Fruit fly (Drosophila melanogaster) whole organism, prepupa: Measurements from ENCODE around the gene CG14971.
A peak's percentile ranks its signal among the peaks of the same experiment; 100 is the strongest.

ENCODE experiments used
- CG10631 ChIP-seq: fragments of 200-800 bp; sonication (Bioruptor generic); optimal IDR thresholded peaks from 2 replicates; lab custom pipeline; 2016; ENCODE audit warnings: missing biosample characterization, missing genetic modification characterization
- CG10669 ChIP-seq: fragments of 200-800 bp; sonication (Bioruptor generic); optimal IDR thresholded peaks from 3 replicates; lab custom pipeline; 2018; ENCODE audit warnings: missing biosample characterization, mild to moderate bottlenecking, missing genetic modification characterization, moderate library complexity
- CG11294 ChIP-seq: fragments of 200-800 bp; sonication (Bioruptor generic); IDR thresholded peaks from 2 replicates; pipeline ENCODE4 v1.3.6; 2022; ENCODE audit warnings: missing biosample characterization, missing genetic modification characterization
- CG11762 ChIP-seq: fragments of 200-800 bp; sonication (Bioruptor generic); optimal IDR thresholded peaks from 3 replicates; lab custom pipeline; 2016; ENCODE audit warnings: missing biosample characterization, missing genetic modification characterization; ENCODE audit not compliant: insufficient read depth
- CG11902 ChIP-seq: fragments of 200-800 bp; sonication (Bioruptor generic); optimal IDR thresholded peaks from 3 replicates; lab custom pipeline; 2016; ENCODE audit warnings: missing biosample characterization, missing genetic modification characterization
- CG15336 ChIP-seq: fragments of 200-800 bp; sonication (Bioruptor generic); IDR thresholded peaks from 2 replicates; pipeline ENCODE4 v1.3.6; 2022; ENCODE audit warnings: missing biosample characterization, missing genetic modification characterization
- CG1621 ChIP-seq: fragments of 200-800 bp; sonication (Bioruptor generic); optimal IDR thresholded peaks from 3 replicates; lab custom pipeline; 2018; ENCODE audit warnings: missing biosample characterization, mild to moderate bottlenecking, missing genetic modification characterization
- CG16779 ChIP-seq: fragments of 200-800 bp; sonication (Bioruptor generic); optimal IDR thresholded peaks from 3 replicates; lab custom pipeline; 2017; ENCODE audit warnings: missing biosample characterization, mild to moderate bottlenecking, missing genetic modification characterization
- CG3032 ChIP-seq: fragments of 200-800 bp; optimal IDR thresholded peaks from 2 replicates; lab custom pipeline; 2019; ENCODE audit warnings: missing biosample characterization, mild to moderate bottlenecking, missing genetic modification characterization, moderate library complexity
- CG31627 ChIP-seq: fragments of 200-800 bp; sonication (Bioruptor generic); optimal IDR thresholded peaks from 3 replicates; lab custom pipeline; 2016; ENCODE audit warnings: missing biosample characterization, missing genetic modification characterization
- CG32006 ChIP-seq: fragments of 200-800 bp; sonication (Bioruptor generic); optimal IDR thresholded peaks from 3 replicates; lab custom pipeline; 2017; ENCODE audit warnings: missing biosample characterization, mild to moderate bottlenecking, missing genetic modification characterization
- CG3919 ChIP-seq: fragments of 200-800 bp; sonication (Bioruptor generic); optimal IDR thresholded peaks from 3 replicates; lab custom pipeline; 2016; ENCODE audit warnings: missing biosample characterization, missing genetic modification characterization
- CG4318 ChIP-seq: fragments of 200-800 bp; sonication (Bioruptor generic); optimal IDR thresholded peaks from 3 replicates; lab custom pipeline; 2017; ENCODE audit warnings: missing biosample characterization, mild to moderate bottlenecking, missing genetic modification characterization
- CG6276 ChIP-seq: fragments of 200-800 bp; sonication (Bioruptor generic); optimal IDR thresholded peaks from 2 replicates; lab custom pipeline; 2017; ENCODE audit warnings: missing biosample characterization, mild to moderate bottlenecking, missing genetic modification characterization
- CG6854 ChIP-seq: fragments of 200-800 bp; sonication (Bioruptor generic); optimal IDR thresholded peaks from 2 replicates; lab custom pipeline; 2017; ENCODE audit warnings: missing biosample characterization, mild to moderate bottlenecking, missing genetic modification characterization
- CG8119 ChIP-seq: fragments of 200-800 bp; sonication (Bioruptor generic); IDR thresholded peaks from 3 replicates; pipeline ENCODE4 v1.3.6; 2022; ENCODE audit warnings: missing biosample characterization, missing genetic modification characterization
- CG8319 ChIP-seq: fragments of 200-800 bp; sonication (Bioruptor generic); optimal IDR thresholded peaks from 3 replicates; lab custom pipeline; 2016; ENCODE audit warnings: missing biosample characterization, missing genetic modification characterization
- CG8632 ChIP-seq: fragments of 200-800 bp; sonication (Bioruptor generic); optimal IDR thresholded peaks from 3 replicates; lab custom pipeline; 2016; ENCODE audit warnings: missing biosample characterization, missing genetic modification characterization
- CG9139 ChIP-seq: fragments of 200-800 bp; sonication (Bioruptor generic); optimal IDR thresholded peaks from 3 replicates; lab custom pipeline; 2017; ENCODE audit warnings: missing biosample characterization, mild to moderate bottlenecking, missing genetic modification characterization
- Eip78C ChIP-seq: fragments of 200-800 bp; sonication (Bioruptor generic); peaks from one replicate; lab custom pipeline; 2016; ENCODE audit warnings: missing biosample characterization, missing genetic modification characterization
- Eip93F ChIP-seq: fragments of 200-800 bp; sonication (Bioruptor generic); optimal IDR thresholded peaks from 2 replicates; lab custom pipeline; 2016; ENCODE audit warnings: missing biosample characterization, mild to moderate bottlenecking, missing genetic modification characterization
- Ets96B ChIP-seq: fragments of 200-800 bp; optimal IDR thresholded peaks from 2 replicates; lab custom pipeline; 2019; ENCODE audit warnings: missing biosample characterization, mild to moderate bottlenecking, missing genetic modification characterization, moderate library complexity
- Gug ChIP-seq: fragments of 200-800 bp; sonication (Bioruptor generic); IDR thresholded peaks from 2 replicates; pipeline ENCODE4 v1.3.6; 2022; ENCODE audit warnings: missing biosample characterization, missing genetic modification characterization
- Hr39 ChIP-seq: fragments of 200-800 bp; sonication (Bioruptor generic); optimal IDR thresholded peaks from 2 replicates; lab custom pipeline; 2016; ENCODE audit warnings: missing biosample characterization, missing genetic modification characterization
- Hr4 ChIP-seq: fragments of 200-800 bp; sonication (Bioruptor generic); optimal IDR thresholded peaks from 3 replicates; lab custom pipeline; 2016; ENCODE audit warnings: missing biosample characterization, missing genetic modification characterization
- OdsH ChIP-seq: fragments of 200-800 bp; sonication (Bioruptor generic); optimal IDR thresholded peaks from 3 replicates; lab custom pipeline; 2016; ENCODE audit warnings: missing biosample characterization, missing genetic modification characterization
- Sox102F ChIP-seq: fragments of 200-800 bp; sonication (Bioruptor generic); optimal IDR thresholded peaks from 2 replicates; lab custom pipeline; 2016; ENCODE audit warnings: missing biosample characterization, mild to moderate bottlenecking, missing genetic modification characterization
- achi ChIP-seq: fragments of 200-800 bp; sonication (Bioruptor generic); optimal IDR thresholded peaks from 3 replicates; lab custom pipeline; 2016; ENCODE audit warnings: missing biosample characterization, missing genetic modification characterization
- cyc ChIP-seq: fragments of 200-800 bp; sonication (Bioruptor generic); optimal IDR thresholded peaks from 3 replicates; lab custom pipeline; 2016; ENCODE audit warnings: missing biosample characterization, missing genetic modification characterization
- dac ChIP-seq: fragments of 200-800 bp; sonication (Bioruptor generic); optimal IDR thresholded peaks from 2 replicates; lab custom pipeline; 2017; ENCODE audit warnings: missing biosample characterization, mild to moderate bottlenecking, missing genetic modification characterization
- esn ChIP-seq: fragments of 200-800 bp; sonication (Bioruptor generic); optimal IDR thresholded peaks from 2 replicates; lab custom pipeline; 2016; ENCODE audit warnings: missing biosample characterization, mild to moderate bottlenecking, missing genetic modification characterization, moderate library complexity
- fd85E ChIP-seq: fragments of 200-800 bp; sonication (Bioruptor generic); optimal IDR thresholded peaks from 3 replicates; lab custom pipeline; 2016; ENCODE audit warnings: missing biosample characterization, missing genetic modification characterization
- fkh ChIP-seq: fragments of 200-800 bp; sonication (Bioruptor generic); optimal IDR thresholded peaks from 3 replicates; lab custom pipeline; 2017; ENCODE audit warnings: missing biosample characterization, mild to moderate bottlenecking, missing genetic modification characterization, moderate library complexity
- lz ChIP-seq: fragments of 200-800 bp; sonication (Bioruptor generic); optimal IDR thresholded peaks from 3 replicates; lab custom pipeline; 2016; ENCODE audit warnings: missing biosample characterization, missing genetic modification characterization
- net ChIP-seq: fragments of 200-800 bp; sonication (Bioruptor generic); optimal IDR thresholded peaks from 3 replicates; lab custom pipeline; 2016; ENCODE audit warnings: missing biosample characterization, missing genetic modification characterization
- pdm3 ChIP-seq: fragments of 200-800 bp; sonication (Bioruptor generic); optimal IDR thresholded peaks from 3 replicates; lab custom pipeline; 2016; ENCODE audit warnings: missing biosample characterization, missing genetic modification characterization
- salr ChIP-seq, 2 experiments: fragments of 200-800 bp; sonication (Bioruptor generic); optimal IDR thresholded peaks; 3 replicates each; lab custom pipeline; 2016 to 2018; ENCODE audit warnings: missing biosample characterization in 2 of 2, missing genetic modification characterization in 2 of 2, mild to moderate bottlenecking in 1 of 2
- spab ChIP-seq: fragments of 200-800 bp; sonication (Bioruptor generic); optimal IDR thresholded peaks from 2 replicates; lab custom pipeline; 2017; ENCODE audit warnings: missing biosample characterization, mild to moderate bottlenecking, missing genetic modification characterization, missing genetic modification reagents
- ss ChIP-seq, 2 experiments: fragments of 200-800 bp; sonication (Bioruptor generic); optimal IDR thresholded peaks; 2 replicates in 1 of 2; 3 replicates in 1 of 2; lab custom pipeline; 2017 to 2018; ENCODE audit warnings: mild to moderate bottlenecking in 2 of 2, missing biosample characterization in 2 of 2, missing genetic modification characterization in 2 of 2, moderate library complexity in 1 of 2
- topi ChIP-seq: fragments of 200-800 bp; sonication (Bioruptor generic); optimal IDR thresholded peaks from 3 replicates; lab custom pipeline; 2016; ENCODE audit warnings: missing biosample characterization, missing genetic modification characterization
- vri ChIP-seq: fragments of 200-800 bp; sonication (Bioruptor generic); optimal IDR thresholded peaks from 3 replicates; lab custom pipeline; 2016; ENCODE audit warnings: missing biosample characterization, mild to moderate bottlenecking, missing genetic modification characterization

CG14971 gene

dm6 chr3L:3419369-3420232, 51.5 kb downstream of the CG14971 start:
- TF ChIP-seq CG10631 (GFP tag; lab: Kevin White, UChicago) (peak; percentile 48), Ets96B (tag; lab: Kevin White, UChicago) (no peak), CG4318 (peak; percentile 44), topi (GFP tag; lab: Kevin White, UChicago) (no peak), CG6854 (GFP tag; lab: Kevin White, UChicago) (no peak), CG10669 (GFP tag; lab: Kevin White, UChicago) (no peak), CG1621 (no peak), Sox102F (no peak), OdsH (GFP tag; lab: Kevin White, UChicago) (peak; percentile 31), spab (GFP tag; lab: Kevin White, UChicago) (no peak), CG32006 (GFP tag; lab: Kevin White, UChicago) (peak; percentile 82), CG16779 (no peak), net (no peak), CG8119 (peak; percentile 51; the same call in 2 of the 3 replicates), CG8319 (GFP tag; lab: Kevin White, UChicago) (no peak), Eip93F (GFP tag; lab: Kevin White, UChicago) (no peak), pdm3 (GFP tag; lab: Kevin White, UChicago) (peak; percentile 14), CG11762 (no peak), ss (GFP tag; optimal IDR thresholded peaks at IDR 0.05; lab: Kevin White, UChicago) (no peak), cyc (GFP tag; lab: Kevin White, UChicago) (no peak), Gug (no peak), CG9139 (GFP tag; lab: Kevin White, UChicago) (no peak), Eip78C (GFP tag; lab: Kevin White, UChicago) (peak; percentile 72), CG6276 (GFP tag; lab: Kevin White, UChicago) (peak; percentile 9), CG8632 (GFP tag; lab: Kevin White, UChicago) (no peak), CG11294 (no peak), CG15336 (peak; percentile 68), CG3919 (GFP tag; lab: Kevin White, UChicago) (peak; percentile 1), CG3032 (tag; lab: Kevin White, UChicago) (no peak), dac (GFP tag; lab: Kevin White, UChicago) (peak; percentile 8), CG11902 (GFP tag; lab: Kevin White, UChicago) (no peak), lz (GFP tag; lab: Kevin White, UChicago) (peak; percentile 14), esn (GFP tag; lab: Kevin White, UChicago) (no peak), fd85E (no peak), salr (GFP tag; optimal IDR thresholded peaks at IDR 0.05; lab: Kevin White, UChicago) (peak in 1 of 2 experiments; percentile 62), Hr39 (no peak), vri (GFP tag; lab: Kevin White, UChicago) (no peak), achi (GFP tag; lab: Kevin White, UChicago) (no peak), CG31627 (no peak), Hr4 (GFP tag; lab: Kevin White, UChicago) (peak; percentile 80), fkh (GFP tag; lab: Kevin White, UChicago) (peak; percentile 44)
